Fruit fly (Drosophila melanogaster): ENCODE measurements around the gene Msr-110.

Msr-110 gene

DNA sequence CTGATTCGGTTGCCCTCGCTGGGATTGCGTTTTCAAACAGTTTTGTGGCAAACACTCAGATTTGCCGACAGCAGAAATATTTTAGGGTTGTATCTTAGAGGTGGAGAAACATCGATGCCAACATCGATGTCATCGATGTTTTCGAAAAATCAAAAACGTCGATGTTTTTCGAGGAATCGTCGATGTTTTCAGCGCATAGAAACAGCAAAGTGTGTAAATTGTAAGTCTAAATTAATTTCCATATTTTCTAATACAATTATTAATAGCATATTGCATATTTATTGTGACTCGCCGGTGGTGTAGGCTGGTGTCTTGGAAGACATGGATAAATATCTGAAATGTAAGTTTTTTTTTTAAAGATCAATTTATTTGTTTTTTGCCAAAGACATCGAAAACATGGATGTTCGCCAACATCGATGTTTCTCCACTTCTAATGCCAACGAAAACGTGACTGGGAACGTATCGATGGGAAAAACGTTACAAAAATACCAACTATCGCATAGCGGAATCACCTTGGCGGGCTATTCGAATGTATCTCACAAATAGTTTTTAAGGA lies 26.8 kb upstream of the Msr-110 start, which contains the start of gene TM9SF3 (continued):
- TF ChIP-seq CG9609 (GFP tag; optimal IDR thresholded peaks at IDR 0.05) (no peak), Vsx1 (GFP tag; optimal IDR thresholded peaks at IDR 0.05) (no peak), CG6813 (GFP tag; optimal IDR thresholded peaks at IDR 0.05) (no peak), YL-1 (GFP tag; optimal IDR thresholded peaks at IDR 0.05) (peak; percentile 31), Sry-δ (GFP tag; optimal IDR thresholded peaks at IDR 0.05) (peak; percentile 86), gcm (GFP tag; optimal IDR thresholded peaks at IDR 0.05) (no peak), CG6765 (GFP tag; optimal IDR thresholded peaks at IDR 0.05) (no peak), CG17361 (GFP tag; IDR thresholded peaks at IDR 0.05) (no peak; the same call in 1 of the 3 replicates), BEAF-32 (GFP tag; optimal IDR thresholded peaks at IDR 0.05) (peak; percentile 95), zfh2 (GFP tag; optimal IDR thresholded peaks at IDR 0.05) (peak; percentile 22), CG32772 (GFP tag; IDR thresholded peaks at IDR 0.05) (no peak), Rx (GFP tag; IDR thresholded peaks at IDR 0.05) (no peak), dati (GFP tag; IDR thresholded peaks at IDR 0.05) (no peak), CG16863 (GFP tag; optimal IDR thresholded peaks at IDR 0.05) (no peak), pnt (GFP tag; optimal IDR thresholded peaks at IDR 0.05) (no peak), ttk (GFP tag; IDR thresholded peaks at IDR 0.05) (peak; percentile 50; the same call in 1 of the 2 replicates), CG32532 (GFP tag; IDR thresholded peaks at IDR 0.05) (no peak), CG15601 (tag; optimal IDR thresholded peaks at IDR 0.05) (no peak), Ssrp (tag; optimal IDR thresholded peaks at IDR 0.05) (no peak), CG13775 (GFP tag; optimal IDR thresholded peaks at IDR 0.05) (peak; percentile 38), hkb (optimal IDR thresholded peaks at IDR 0.05) (peak; percentile 30), hkb (GFP tag; IDR thresholded peaks at IDR 0.05) (no peak), unpg (GFP tag; optimal IDR thresholded peaks at IDR 0.05) (no peak), CG12942 (GFP tag; optimal IDR thresholded peaks at IDR 0.05) (no peak), CG3281 (GFP tag; optimal IDR thresholded peaks at IDR 0.05) (no peak), cwo (GFP tag; optimal IDR thresholded peaks at IDR 0.05) (no peak), CG12391 (tag; optimal IDR thresholded peaks at IDR 0.05) (peak; percentile 48), CG10321 (GFP tag; IDR thresholded peaks at IDR 0.05) (no peak), C15 (GFP tag; IDR thresholded peaks at IDR 0.05) (no peak), oc (tag; optimal IDR thresholded peaks at IDR 0.05) (no peak), CG4360 (GFP tag; IDR thresholded peaks at IDR 0.05) (no peak), NK7.1 (GFP tag; optimal IDR thresholded peaks at IDR 0.05) (no peak), CG6791 (GFP tag; IDR thresholded peaks at IDR 0.05; ENCODE audit: partially characterized antibody) (peak; percentile 88), B-H1 (GFP tag; IDR thresholded peaks at IDR 0.05) (no peak), sqz (GFP tag; optimal IDR thresholded peaks at IDR 0.05) (no peak), CG12769 (tag; optimal IDR thresholded peaks at IDR 0.05) (no peak), Deaf1 (tag; optimal IDR thresholded peaks at IDR 0.05) (no peak), CG6654 (GFP tag; optimal IDR thresholded peaks at IDR 0.05) (no peak), crol (GFP tag; IDR thresholded peaks at IDR 0.05) (no peak), gem (tag; optimal IDR thresholded peaks at IDR 0.05) (no peak), CG33213 (GFP tag; optimal IDR thresholded peaks at IDR 0.05) (peak; percentile 33), CkIIα-i1 (GFP tag; IDR thresholded peaks at IDR 0.05) (0 out of 2 replicates have a peak, but pooled peaks have one; percentile 21), gt (GFP tag; IDR thresholded peaks at IDR 0.05) (no peak), CG7556 (GFP tag; optimal IDR thresholded peaks at IDR 0.05) (no peak), CG42726 (GFP tag; IDR thresholded peaks at IDR 0.05; ENCODE audit: partially characterized antibody) (peak; percentile 81), CG10654 (GFP tag; optimal IDR thresholded peaks at IDR 0.05) (no peak), tup (GFP tag; optimal IDR thresholded peaks at IDR 0.05) (no peak), gfzf (GFP tag; optimal IDR thresholded peaks at IDR 0.05) (peak; percentile 10), Lpt (GFP tag; optimal IDR thresholded peaks at IDR 0.05) (no peak), gce (GFP tag; IDR thresholded peaks at IDR 0.05) (no peak), CG9437 (GFP tag; optimal IDR thresholded peaks at IDR 0.05) (peak; percentile 11)
